Fruit fly (Drosophila melanogaster) whole organism, embryonic: ENCODE measurements around the gene Spn38F.

Experiments used
- ATbp ChIP-seq: fragments of 200-800 bp; sonication (Bioruptor generic); optimal IDR thresholded peaks from 2 replicates; lab custom pipeline; 2017; ENCODE audit warnings: missing biosample characterization, mild to moderate bottlenecking, missing genetic modification characterization, missing genetic modification reagents
- Bteb2 ChIP-seq: fragments of 200-800 bp; sonication (Bioruptor generic); optimal IDR thresholded peaks from 2 replicates; lab custom pipeline; 2016; ENCODE audit warnings: missing biosample characterization, missing genetic modification characterization
- CG10565 ChIP-seq: fragments of 200-800 bp; sonication (Bioruptor generic); optimal IDR thresholded peaks from 3 replicates; lab custom pipeline; 2016; ENCODE audit warnings: missing biosample characterization, mild to moderate bottlenecking, missing genetic modification characterization
- CG11456 ChIP-seq: fragments of 200-800 bp; sonication (Bioruptor generic); IDR thresholded peaks from 3 replicates; pipeline ENCODE4 v1.3.6; 2022; ENCODE audit warnings: missing biosample characterization, missing genetic modification characterization
- CG11696 ChIP-seq: fragments of 200-800 bp; sonication (Bioruptor generic); IDR thresholded peaks from 2 replicates; pipeline ENCODE4 v1.3.6; 2022; ENCODE audit warnings: missing biosample characterization, missing genetic modification characterization
- CG12219 ChIP-seq: fragments of 200-800 bp; sonication (Bioruptor generic); optimal IDR thresholded peaks from 3 replicates; lab custom pipeline; 2018; ENCODE audit warnings: missing biosample characterization, mild to moderate bottlenecking, missing genetic modification characterization
- CG12659 ChIP-seq: fragments of 200-800 bp; sonication (Bioruptor generic); optimal IDR thresholded peaks from 3 replicates; lab custom pipeline; 2017; ENCODE audit warnings: mild to moderate bottlenecking, missing biosample characterization, missing genetic modification reagents, missing genetic modification characterization
- CG12942 ChIP-seq: fragments of 200-800 bp; sonication (Bioruptor generic); optimal IDR thresholded peaks from 3 replicates; lab custom pipeline; 2016; ENCODE audit warnings: missing biosample characterization, missing genetic modification characterization
- CG18764 ChIP-seq: fragments of 200-800 bp; sonication (Bioruptor generic); optimal IDR thresholded peaks from 3 replicates; lab custom pipeline; 2016; ENCODE audit warnings: missing biosample characterization, missing genetic modification characterization
- CG2199 ChIP-seq: fragments of 200-800 bp; sonication (Bioruptor generic); IDR thresholded peaks from 3 replicates; pipeline ENCODE4 v1.3.6; 2022; ENCODE audit warnings: missing biosample characterization, missing genetic modification characterization
- CG2712 ChIP-seq: fragments of 200-800 bp; optimal IDR thresholded peaks from 3 replicates; lab custom pipeline; 2019; ENCODE audit warnings: missing biosample characterization, mild to moderate bottlenecking, missing genetic modification characterization, moderate library complexity
- CG31441 ChIP-seq: fragments of 200-800 bp; sonication (Bioruptor generic); IDR thresholded peaks from 2 replicates; pipeline ENCODE4 v1.3.6; 2022; ENCODE audit warnings: missing biosample characterization, missing genetic modification characterization
- CG4282 ChIP-seq: fragments of 200-800 bp; sonication (Bioruptor generic); optimal IDR thresholded peaks from 2 replicates; lab custom pipeline; 2016; ENCODE audit warnings: missing biosample characterization, missing genetic modification characterization
- CG6813 ChIP-seq: fragments of 200-800 bp; sonication (Bioruptor generic); optimal IDR thresholded peaks from 2 replicates; lab custom pipeline; 2017; ENCODE audit warnings: missing biosample characterization, missing genetic modification characterization, mild to moderate bottlenecking, moderate library complexity, missing genetic modification reagents
- CG7963 ChIP-seq: fragments of 200-800 bp; sonication (Bioruptor generic); IDR thresholded peaks from 3 replicates; pipeline ENCODE4 v1.3.6; 2022; ENCODE audit warnings: missing biosample characterization, missing genetic modification characterization; ENCODE audit not compliant: partially characterized antibody
- CG8944 ChIP-seq: fragments of 200-800 bp; sonication (Bioruptor generic); optimal IDR thresholded peaks from 3 replicates; lab custom pipeline; 2016; ENCODE audit warnings: missing biosample characterization, missing genetic modification characterization
- CG9215 ChIP-seq: fragments of 200-800 bp; sonication (Bioruptor generic); IDR thresholded peaks from 2 replicates; pipeline ENCODE4 v1.3.6; 2022; ENCODE audit warnings: missing biosample characterization, missing genetic modification characterization
- CG9817 ChIP-seq: fragments of 200-800 bp; sonication (Bioruptor generic); optimal IDR thresholded peaks from 2 replicates; lab custom pipeline; 2018; ENCODE audit warnings: missing biosample characterization, mild to moderate bottlenecking, missing genetic modification characterization, moderate library complexity
- Deaf1 ChIP-seq: fragments of 200-800 bp; optimal IDR thresholded peaks from 3 replicates; lab custom pipeline; 2019; ENCODE audit warnings: missing biosample characterization, mild to moderate bottlenecking, missing genetic modification characterization, moderate library complexity
- Dp ChIP-seq: fragments of 200-800 bp; sonication (Bioruptor generic); optimal IDR thresholded peaks from 2 replicates; lab custom pipeline; 2018; ENCODE audit warnings: missing biosample characterization, mild to moderate bottlenecking, missing genetic modification characterization, moderate library complexity
- E2f2 ChIP-seq: fragments of 200-800 bp; sonication (Bioruptor generic); IDR thresholded peaks from 2 replicates; pipeline ENCODE4 v1.3.6; 2022; ENCODE audit warnings: missing biosample characterization, missing genetic modification characterization
- Gug ChIP-seq: fragments of 200-800 bp; sonication (Bioruptor generic); IDR thresholded peaks from 4 replicates; pipeline ENCODE4 v1.3.6; 2022; ENCODE audit warnings: missing biosample characterization, missing genetic modification characterization
- H15 ChIP-seq: fragments of 200-800 bp; sonication (Bioruptor generic); IDR thresholded peaks from 3 replicates; pipeline ENCODE4 v1.3.6; 2022; ENCODE audit warnings: missing biosample characterization, missing genetic modification characterization
- Jarid2 ChIP-seq: fragments of 200-800 bp; sonication (Bioruptor generic); optimal IDR thresholded peaks from 3 replicates; lab custom pipeline; 2017; ENCODE audit warnings: mild to moderate bottlenecking, missing biosample characterization, missing genetic modification reagents, missing genetic modification characterization
- Lhr ChIP-seq: fragments of 200-800 bp; sonication (Bioruptor generic); optimal IDR thresholded peaks from 3 replicates; lab custom pipeline; 2017; ENCODE audit warnings: mild to moderate bottlenecking, missing biosample characterization, missing genetic modification reagents, missing genetic modification characterization
- Meics ChIP-seq: fragments of 200-800 bp; sonication (Bioruptor generic); optimal IDR thresholded peaks from 2 replicates; lab custom pipeline; 2017; ENCODE audit warnings: missing biosample characterization, mild to moderate bottlenecking, missing genetic modification characterization
- NC2α ChIP-seq: fragments of 200-800 bp; sonication (Bioruptor generic); optimal IDR thresholded peaks from 2 replicates; lab custom pipeline; 2016; ENCODE audit warnings: missing biosample characterization, missing genetic modification characterization
- Pdp1 ChIP-seq, 2 experiments: fragments of 200-800 bp; sonication (Bioruptor generic); optimal IDR thresholded peaks; 3 replicates each; lab custom pipeline; 2016; ENCODE audit warnings: missing biosample characterization in 2 of 2, missing genetic modification characterization in 2 of 2, mild to moderate bottlenecking in 1 of 2, moderate library complexity in 1 of 2
- Scr ChIP-seq: fragments of 200-800 bp; sonication (Bioruptor generic); IDR thresholded peaks from 2 replicates; pipeline ENCODE4 v1.3.6; 2022; ENCODE audit warnings: missing biosample characterization, missing genetic modification characterization; ENCODE audit not compliant: partially characterized antibody
- Stat92E ChIP-seq, 3 experiments: fragments of >200 bp in 2 of 3; fragments of 200-800 bp in 1 of 3; sonication (Bioruptor generic) in 1 of 3; optimal IDR thresholded peaks; 2 replicates each; lab custom pipeline; 2017 to 2019; ENCODE audit warnings: missing biosample characterization in 3 of 3, missing genetic modification characterization in 3 of 3, mild to moderate bottlenecking in 1 of 3, moderate library complexity in 1 of 3
- Xbp1 ChIP-seq: fragments of 200-800 bp; sonication (Bioruptor generic); optimal IDR thresholded peaks from 3 replicates; lab custom pipeline; 2016; ENCODE audit warnings: missing biosample characterization, mild to moderate bottlenecking, missing genetic modification characterization
- cato ChIP-seq: fragments of 200-800 bp; sonication (Bioruptor generic); optimal IDR thresholded peaks from 2 replicates; lab custom pipeline; 2016; ENCODE audit warnings: missing biosample characterization, missing genetic modification characterization, borderline replicate concordance
- chn ChIP-seq: fragments of 200-800 bp; sonication (Bioruptor generic); optimal IDR thresholded peaks from 2 replicates; lab custom pipeline; 2016; ENCODE audit warnings: missing biosample characterization, missing genetic modification characterization
- dimm ChIP-seq: fragments of 200-800 bp; sonication (Bioruptor generic); IDR thresholded peaks from 2 replicates; pipeline ENCODE4 v1.3.6; 2022; ENCODE audit warnings: missing biosample characterization, missing genetic modification characterization
- eyg ChIP-seq: fragments of 200-800 bp; sonication (Bioruptor generic); optimal IDR thresholded peaks from 3 replicates; lab custom pipeline; 2016; ENCODE audit warnings: missing biosample characterization, missing genetic modification characterization
- fd102C ChIP-seq: fragments of 200-800 bp; sonication (Bioruptor generic); optimal IDR thresholded peaks from 2 replicates; lab custom pipeline; 2018; ENCODE audit warnings: missing biosample characterization, mild to moderate bottlenecking, missing genetic modification characterization, moderate library complexity
- hkb ChIP-seq, 2 experiments: fragments of 200-800 bp in 1 of 2; fragments of >200 bp in 1 of 2; sonication (Bioruptor generic) in 1 of 2; IDR thresholded peaks in 1 of 2; optimal IDR thresholded peaks in 1 of 2; 2 replicates each; pipeline versions ENCODE4 v1.3.6 to Lab custom; 2017 to 2022; ENCODE audit warnings: missing biosample characterization in 1 of 2, missing genetic modification characterization in 1 of 2
- lbe ChIP-seq: fragments of 200-800 bp; sonication (Bioruptor generic); optimal IDR thresholded peaks from 2 replicates; lab custom pipeline; 2016; ENCODE audit warnings: missing biosample characterization, mild to moderate bottlenecking, missing genetic modification characterization
- mirr ChIP-seq: fragments of 200-800 bp; sonication (Bioruptor generic); optimal IDR thresholded peaks from 3 replicates; lab custom pipeline; 2018; ENCODE audit warnings: missing biosample characterization, mild to moderate bottlenecking, missing genetic modification characterization
- nerfin-2 ChIP-seq: fragments of 200-800 bp; sonication (Bioruptor generic); IDR thresholded peaks from 2 replicates; pipeline ENCODE4 v1.3.6; 2022; ENCODE audit warnings: missing biosample characterization, missing genetic modification characterization; ENCODE audit not compliant: partially characterized antibody
- otp ChIP-seq: fragments of 200-800 bp; sonication (Bioruptor generic); IDR thresholded peaks from 3 replicates; pipeline ENCODE4, ENCODE4 v1.3.6; 2022; ENCODE audit warnings: missing biosample characterization, missing genetic modification characterization
- run ChIP-seq: fragments of 200-800 bp; sonication (Bioruptor generic); optimal IDR thresholded peaks from 3 replicates; lab custom pipeline; 2018; ENCODE audit warnings: missing biosample characterization, mild to moderate bottlenecking, missing genetic modification characterization
- sens ChIP-seq: fragments of 200-800 bp; sonication (Bioruptor generic); peaks from one replicate; lab custom pipeline; 2016; ENCODE audit warnings: missing biosample characterization, missing genetic modification characterization
- sob ChIP-seq: fragments of 200-800 bp; sonication (Bioruptor generic); IDR thresholded peaks from 2 replicates; pipeline ENCODE4 v1.3.6; 2022; ENCODE audit warnings: missing biosample characterization, missing genetic modification characterization
- tap ChIP-seq: fragments of 200-800 bp; optimal IDR thresholded peaks from 3 replicates; lab custom pipeline; 2019; ENCODE audit warnings: missing biosample characterization, mild to moderate bottlenecking, missing genetic modification characterization, moderate library complexity
- tin ChIP-seq: fragments of 200-800 bp; sonication (Bioruptor generic); optimal IDR thresholded peaks from 3 replicates; lab custom pipeline; 2016; ENCODE audit warnings: missing biosample characterization, missing genetic modification characterization
- trem ChIP-seq: fragments of 200-800 bp; optimal IDR thresholded peaks from 3 replicates; lab custom pipeline; 2019; ENCODE audit warnings: missing biosample characterization, mild to moderate bottlenecking, missing genetic modification characterization, moderate library complexity
- tup ChIP-seq: fragments of 200-800 bp; sonication (Bioruptor generic); optimal IDR thresholded peaks from 2 replicates; lab custom pipeline; 2016; ENCODE audit warnings: missing biosample characterization, mild to moderate bottlenecking, missing genetic modification characterization, moderate library complexity
- vfl ChIP-seq: fragments of 200-800 bp; sonication (Bioruptor generic); optimal IDR thresholded peaks from 2 replicates; lab custom pipeline; 2016; ENCODE audit warnings: missing biosample characterization, missing genetic modification characterization
- zfh2 ChIP-seq: fragments of 200-800 bp; sonication (Bioruptor generic); optimal IDR thresholded peaks from 2 replicates; lab custom pipeline; 2016; ENCODE audit warnings: missing biosample characterization, missing genetic modification characterization

Spn38F gene

DNA sequence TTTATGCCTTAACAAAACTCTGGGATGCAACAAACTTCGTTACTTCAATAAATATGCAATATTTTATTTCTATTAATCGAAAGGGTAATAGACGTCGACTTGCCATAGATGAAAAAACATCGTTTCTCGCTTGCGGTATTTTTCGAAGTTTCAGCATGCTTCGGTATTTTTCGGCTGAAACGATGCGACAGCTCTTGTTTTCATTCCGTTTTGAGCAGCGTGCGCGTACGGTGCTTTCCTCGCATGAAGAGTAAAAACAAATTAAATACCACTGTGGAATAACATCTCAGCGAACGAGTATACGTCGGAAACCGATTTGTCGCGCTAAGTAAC is 40.3 kb downstream of the Spn38F start, which contains the start of gene CG9328 (continued):
- TF ChIP-seq otp (GFP tag; lab: Robert Waterston, UW) = 0 out of 3 replicates have a peak, but pooled peaks have one; percentile 32
- peak; percentile 17 for TF ChIP-seq tap (tag; lab: Kevin White, UChicago)
- TF ChIP-seq Xbp1 (GFP tag; lab: Kevin White, UChicago) = peak; percentile 36
- no peak for TF ChIP-seq fd102C (GFP tag; lab: Kevin White, UChicago)
- TF ChIP-seq NC2α (GFP tag; lab: Kevin White, UChicago) = no peak
- peak; percentile 56 for TF ChIP-seq CG12659
- peak; percentile 8 to 46 for TF ChIP-seq Pdp1 (GFP tag; optimal IDR thresholded peaks at IDR 0.05; lab: Kevin White, UChicago)
- no peak for TF ChIP-seq ATbp (GFP tag; lab: Kevin White, UChicago)
- no peak for TF ChIP-seq CG12219 (GFP tag; lab: Kevin White, UChicago)
- TF ChIP-seq Lhr (GFP tag; lab: Kevin White, UChicago) = peak; percentile 33
- TF ChIP-seq CG12942 (GFP tag; lab: Kevin White, UChicago) = no peak
- peak; percentile 83 for TF ChIP-seq Deaf1
- TF ChIP-seq vfl (GFP tag; lab: Kevin White, UChicago) = no peak
- TF ChIP-seq tin (GFP tag; lab: Kevin White, UChicago) = peak; percentile 35
- TF ChIP-seq CG2712 = peak; percentile 51
- TF ChIP-seq CG9817 = no peak
- no peak for TF ChIP-seq CG11696 (GFP tag; lab: Robert Waterston, UW)
- TF ChIP-seq CG7963 (GFP tag; lab: Robert Waterston, UW) = no peak
- no peak for TF ChIP-seq zfh2 (GFP tag; lab: Kevin White, UChicago)
- TF ChIP-seq Gug (GFP tag; lab: Robert Waterston, UW) = no peak
- TF ChIP-seq H15 = no peak
- no peak for TF ChIP-seq tup (GFP tag; lab: Kevin White, UChicago)
- peak; percentile 45 for TF ChIP-seq Meics (GFP tag; lab: Kevin White, UChicago)
- no peak for TF ChIP-seq chn (GFP tag; lab: Kevin White, UChicago)
- TF ChIP-seq CG8944 = peak; percentile 7
- no peak for TF ChIP-seq Dp (GFP tag; lab: Kevin White, UChicago)
- peak; percentile 29; the same call in 1 of the 3 replicates for TF ChIP-seq CG11456 (GFP tag; lab: Robert Waterston, UW)
- no peak for TF ChIP-seq nerfin-2
- peak in 1 of 3 experiments; percentile 78 for TF ChIP-seq Stat92E (GFP tag; optimal IDR thresholded peaks at IDR 0.05; lab: Kevin White, UChicago)
- peak; percentile 82 for TF ChIP-seq CG2199
- no peak for TF ChIP-seq CG4282
- peak; percentile 5 for TF ChIP-seq CG6813 (GFP tag; lab: Kevin White, UChicago)
- TF ChIP-seq CG10565 = no peak
- no peak for TF ChIP-seq Bteb2 (GFP tag; lab: Kevin White, UChicago)
- no peak for TF ChIP-seq hkb (optimal IDR thresholded peaks at IDR 0.05; lab: Kevin White, UChicago)
- peak; percentile 62 for TF ChIP-seq hkb (GFP tag; IDR thresholded peaks at IDR 0.05; lab: Robert Waterston, UW)
- peak; percentile 59 for TF ChIP-seq lbe (GFP tag; lab: Kevin White, UChicago)
- no peak for TF ChIP-seq dimm (GFP tag; lab: Robert Waterston, UW)
- peak; percentile 44; the same call in 1 of the 2 replicates for TF ChIP-seq sob (GFP tag; lab: Robert Waterston, UW)
- no peak for TF ChIP-seq run (tag; lab: Kevin White, UChicago)
- TF ChIP-seq sens (GFP tag; lab: Kevin White, UChicago) = peak; percentile 93
- no peak for TF ChIP-seq eyg (GFP tag; lab: Kevin White, UChicago)
- peak; percentile 70 for TF ChIP-seq trem (tag; lab: Kevin White, UChicago)
- TF ChIP-seq CG31441 (GFP tag; lab: Robert Waterston, UW) = no peak; the same call in 1 of the 2 replicates
- peak; percentile 6 for TF ChIP-seq cato (GFP tag; lab: Kevin White, UChicago)
- no peak for TF ChIP-seq E2f2
- peak; percentile 53 for TF ChIP-seq mirr (GFP tag; lab: Kevin White, UChicago)
- no peak for TF ChIP-seq CG18764 (GFP tag; lab: Kevin White, UChicago)
- no peak for TF ChIP-seq CG9215 (GFP tag; lab: Robert Waterston, UW)
- peak; percentile 94 for TF ChIP-seq Jarid2 (GFP tag; lab: Kevin White, UChicago)
- TF ChIP-seq Scr = peak; percentile 33; the same call in 1 of the 2 replicates
